Fruit fly (Drosophila melanogaster) whole organism: Measurements from ENCODE around the gene Amacr.

Source experiments
- CG8478 ChIP-seq: fragments of >200 bp; optimal IDR thresholded peaks from 2 replicates; lab custom pipeline; 2018; ENCODE audit warnings: inconsistent platforms
- psq ChIP-seq: fragments of >200 bp; optimal IDR thresholded peaks from 2 replicates; lab custom pipeline; 2017
- usp ChIP-seq: fragments of >200 bp; optimal IDR thresholded peaks from 2 replicates; lab custom pipeline; 2017; ENCODE audit warnings: missing biosample characterization, missing genetic modification characterization, mixed read lengths

- TF ChIP-seq CG8478 (no peak), usp (GFP tag; lab: Kevin White, UChicago) (no peak), psq (no peak)
Observed at dm6 chr2L:20788050-20788449, 35.9 kb upstream of the Amacr start.
